Fruit fly (Drosophila melanogaster) whole organism, embryonic: Measurements from ENCODE around the gene CG31064.

Experiments used
- CG10959 ChIP-seq: fragments of 200-800 bp; sonication (Bioruptor generic); IDR thresholded peaks from 2 replicates; pipeline ENCODE4 v1.3.6; 2022; ENCODE audit warnings: missing biosample characterization, missing genetic modification characterization
- CG12299 ChIP-seq: fragments of 200-800 bp; sonication (Bioruptor generic); optimal IDR thresholded peaks from 2 replicates; lab custom pipeline; 2018; ENCODE audit warnings: missing biosample characterization, mild to moderate bottlenecking, missing genetic modification characterization
- CG15073 ChIP-seq: fragments of 200-800 bp; sonication (Bioruptor generic); optimal IDR thresholded peaks from 2 replicates; lab custom pipeline; 2016; ENCODE audit warnings: missing biosample characterization, missing genetic modification characterization
- CG16815 ChIP-seq: fragments of 200-800 bp; sonication (Bioruptor generic); optimal IDR thresholded peaks from 3 replicates; lab custom pipeline; 2017; ENCODE audit warnings: missing biosample characterization, mild to moderate bottlenecking, missing genetic modification characterization
- CG17328 ChIP-seq: fragments of 200-800 bp; sonication (Bioruptor generic); IDR thresholded peaks from 2 replicates; pipeline ENCODE4 v1.3.6; 2022; ENCODE audit warnings: missing biosample characterization, missing genetic modification characterization
- CG18476 ChIP-seq: fragments of 200-800 bp; sonication (Bioruptor generic); optimal IDR thresholded peaks from 2 replicates; lab custom pipeline; 2016; ENCODE audit warnings: missing biosample characterization, mild to moderate bottlenecking, missing genetic modification characterization
- CG18619 ChIP-seq: fragments of 200-800 bp; sonication (Bioruptor generic); optimal IDR thresholded peaks from 3 replicates; lab custom pipeline; 2017; ENCODE audit warnings: missing biosample characterization, mild to moderate bottlenecking, missing genetic modification characterization
- CG2120 ChIP-seq: fragments of 200-800 bp; sonication (Bioruptor generic); optimal IDR thresholded peaks from 3 replicates; lab custom pipeline; 2016; ENCODE audit warnings: missing biosample characterization, missing genetic modification characterization
- CG2129 ChIP-seq: fragments of 200-800 bp; sonication (Bioruptor generic); IDR thresholded peaks from 2 replicates; pipeline ENCODE4 v1.3.6; 2022; ENCODE audit warnings: missing biosample characterization, missing genetic modification characterization; ENCODE audit not compliant: partially characterized antibody
- CG31365 ChIP-seq: fragments of 200-800 bp; sonication (Bioruptor generic); optimal IDR thresholded peaks from 2 replicates; lab custom pipeline; 2018; ENCODE audit warnings: missing biosample characterization, mild to moderate bottlenecking, missing genetic modification characterization
- CG31388 ChIP-seq: fragments of 200-800 bp; sonication (Bioruptor generic); optimal IDR thresholded peaks from 2 replicates; lab custom pipeline; 2016; ENCODE audit warnings: missing biosample characterization, missing genetic modification characterization
- CG3163 ChIP-seq: fragments of 200-800 bp; sonication (Bioruptor generic); optimal IDR thresholded peaks from 3 replicates; lab custom pipeline; 2016; ENCODE audit warnings: missing biosample characterization, missing genetic modification characterization
- CG32532 ChIP-seq: fragments of 200-800 bp; sonication (Bioruptor generic); IDR thresholded peaks from 2 replicates; pipeline ENCODE4 v1.3.6; 2022; ENCODE audit warnings: missing biosample characterization, missing genetic modification characterization
- CG34224 ChIP-seq: fragments of 200-800 bp; sonication (Bioruptor generic); IDR thresholded peaks from 3 replicates; pipeline ENCODE4 v1.3.6; 2022; ENCODE audit warnings: missing biosample characterization, missing genetic modification characterization; ENCODE audit not compliant: partially characterized antibody
- CG34376 ChIP-seq: fragments of 200-800 bp; sonication (Bioruptor generic); optimal IDR thresholded peaks from 2 replicates; lab custom pipeline; 2018; ENCODE audit warnings: missing biosample characterization, mild to moderate bottlenecking, missing genetic modification characterization
- CG6175 ChIP-seq: fragments of 200-800 bp; sonication (Bioruptor generic); IDR thresholded peaks from 3 replicates; pipeline ENCODE4 v1.3.6; 2022; ENCODE audit warnings: missing biosample characterization, missing genetic modification characterization
- CG6791 ChIP-seq: fragments of 200-800 bp; sonication (Bioruptor generic); IDR thresholded peaks from 3 replicates; pipeline ENCODE4 v1.3.6; 2022; ENCODE audit warnings: missing biosample characterization, missing genetic modification characterization; ENCODE audit not compliant: partially characterized antibody
- CG6813 ChIP-seq: fragments of 200-800 bp; sonication (Bioruptor generic); optimal IDR thresholded peaks from 2 replicates; lab custom pipeline; 2017; ENCODE audit warnings: missing biosample characterization, missing genetic modification characterization, mild to moderate bottlenecking, moderate library complexity, missing genetic modification reagents
- CG7271 ChIP-seq: fragments of 200-800 bp; sonication (Bioruptor generic); optimal IDR thresholded peaks from 2 replicates; lab custom pipeline; 2018; ENCODE audit warnings: missing biosample characterization, mild to moderate bottlenecking, missing genetic modification characterization, moderate library complexity
- CG7745 ChIP-seq: fragments of 200-800 bp; sonication (Bioruptor generic); optimal IDR thresholded peaks from 2 replicates; lab custom pipeline; 2018; ENCODE audit warnings: missing biosample characterization, mild to moderate bottlenecking, missing genetic modification characterization, moderate library complexity
- CG7963 ChIP-seq: fragments of 200-800 bp; sonication (Bioruptor generic); IDR thresholded peaks from 3 replicates; pipeline ENCODE4 v1.3.6; 2022; ENCODE audit warnings: missing biosample characterization, missing genetic modification characterization; ENCODE audit not compliant: partially characterized antibody
- CG9609 ChIP-seq: fragments of 200-800 bp; sonication (Bioruptor generic); optimal IDR thresholded peaks from 3 replicates; lab custom pipeline; 2016; ENCODE audit warnings: missing biosample characterization, missing genetic modification characterization
- Dfd ChIP-seq, 2 experiments: fragments of >200 bp; optimal IDR thresholded peaks; 2 replicates each; lab custom pipeline; 2017; ENCODE audit warnings: missing biosample characterization in 2 of 2, missing genetic modification characterization in 2 of 2
- Dip2 ChIP-seq: fragments of 200-800 bp; sonication (Bioruptor generic); IDR thresholded peaks from 2 replicates; pipeline ENCODE4 v1.3.6; 2022; ENCODE audit warnings: missing biosample characterization, missing genetic modification characterization
- Fer2 ChIP-seq: fragments of 200-800 bp; sonication (Bioruptor generic); optimal IDR thresholded peaks from 2 replicates; lab custom pipeline; 2018; ENCODE audit warnings: missing biosample characterization, mild to moderate bottlenecking, missing genetic modification characterization, moderate library complexity
- Gsc ChIP-seq: fragments of 200-800 bp; sonication (Bioruptor generic); IDR thresholded peaks from 2 replicates; pipeline ENCODE4 v1.3.6; 2022; ENCODE audit warnings: missing biosample characterization, missing genetic modification characterization
- Hmx ChIP-seq: fragments of 200-800 bp; sonication (Bioruptor generic); optimal IDR thresholded peaks from 2 replicates; lab custom pipeline; 2016; ENCODE audit warnings: missing biosample characterization, missing genetic modification characterization
- Mad ChIP-seq: fragments of 200-800 bp; sonication (Bioruptor generic); optimal IDR thresholded peaks from 2 replicates; lab custom pipeline; 2016; ENCODE audit warnings: missing biosample characterization, missing genetic modification characterization
- NFAT ChIP-seq: fragments of 200-800 bp; sonication (Bioruptor generic); IDR thresholded peaks from 2 replicates; pipeline ENCODE4 v1.3.6; 2022; ENCODE audit warnings: missing biosample characterization, missing genetic modification characterization
- NK7.1 ChIP-seq: fragments of 200-800 bp; sonication (Bioruptor generic); optimal IDR thresholded peaks from 3 replicates; lab custom pipeline; 2016; ENCODE audit warnings: missing biosample characterization, missing genetic modification characterization
- Ptx1 ChIP-seq: fragments of 200-800 bp; sonication (Bioruptor generic); IDR thresholded peaks from 2 replicates; pipeline ENCODE4 v1.3.6; 2022; ENCODE audit warnings: missing biosample characterization, missing genetic modification characterization
- Ravus ChIP-seq: fragments of 200-800 bp; sonication (Bioruptor generic); IDR thresholded peaks from 2 replicates; pipeline ENCODE4 v1.3.6; 2022; ENCODE audit warnings: missing biosample characterization, missing genetic modification characterization
- caup ChIP-seq: fragments of 200-800 bp; sonication (Bioruptor generic); optimal IDR thresholded peaks from 3 replicates; lab custom pipeline; 2017; ENCODE audit warnings: missing biosample characterization, mild to moderate bottlenecking, missing genetic modification characterization, moderate library complexity; ENCODE audit not compliant: severe bottlenecking
- dati ChIP-seq: fragments of 200-800 bp; sonication (Bioruptor generic); IDR thresholded peaks from 2 replicates; pipeline ENCODE4 v1.3.6; 2022; ENCODE audit warnings: missing biosample characterization, missing genetic modification characterization
- grn ChIP-seq: fragments of 200-800 bp; sonication (Bioruptor generic); optimal IDR thresholded peaks from 3 replicates; lab custom pipeline; 2017; ENCODE audit warnings: missing biosample characterization, missing genetic modification characterization
- gro ChIP-seq: fragments of 200-800 bp; sonication (Bioruptor generic); optimal IDR thresholded peaks from 2 replicates; lab custom pipeline; 2016; ENCODE audit warnings: missing biosample characterization, missing genetic modification characterization
- jigr1 ChIP-seq: fragments of 200-800 bp; sonication (Bioruptor generic); IDR thresholded peaks from 3 replicates; pipeline ENCODE4 v1.3.6; 2022; ENCODE audit warnings: missing biosample characterization, missing genetic modification characterization
- jing ChIP-seq: fragments of 200-800 bp; sonication (Bioruptor generic); optimal IDR thresholded peaks from 2 replicates; lab custom pipeline; 2018; ENCODE audit warnings: missing biosample characterization, mild to moderate bottlenecking, missing genetic modification characterization
- klu ChIP-seq: fragments of 200-800 bp; sonication (Bioruptor generic); IDR thresholded peaks from 2 replicates; pipeline ENCODE4 v1.3.6; 2022; ENCODE audit warnings: missing biosample characterization, missing genetic modification characterization
- kni ChIP-seq: fragments of 200-800 bp; sonication (Bioruptor generic); optimal IDR thresholded peaks from 3 replicates; lab custom pipeline; 2017; ENCODE audit warnings: mild to moderate bottlenecking, missing biosample characterization, missing genetic modification reagents, missing genetic modification characterization
- lbe ChIP-seq: fragments of 200-800 bp; sonication (Bioruptor generic); optimal IDR thresholded peaks from 2 replicates; lab custom pipeline; 2016; ENCODE audit warnings: missing biosample characterization, mild to moderate bottlenecking, missing genetic modification characterization
- lov ChIP-seq, 2 experiments: fragments of 200-800 bp in 1 of 2; fragments of >200 bp in 1 of 2; sonication (Bioruptor generic) in 1 of 2; IDR thresholded peaks in 1 of 2; optimal IDR thresholded peaks in 1 of 2; 2 replicates in 1 of 2; 3 replicates in 1 of 2; pipeline versions ENCODE4 v1.3.6 to Lab custom; 2017 to 2022; ENCODE audit warnings: missing biosample characterization in 1 of 2, missing genetic modification characterization in 1 of 2
- luna ChIP-seq: fragments of 200-800 bp; sonication (Bioruptor generic); optimal IDR thresholded peaks from 2 replicates; lab custom pipeline; 2016; ENCODE audit warnings: missing biosample characterization, missing genetic modification characterization
- nerfin-1 ChIP-seq: fragments of 200-800 bp; sonication (Bioruptor generic); optimal IDR thresholded peaks from 3 replicates; lab custom pipeline; 2019; ENCODE audit warnings: missing biosample characterization, mild to moderate bottlenecking, missing genetic modification characterization, moderate library complexity
- pum ChIP-seq: fragments of 200-800 bp; sonication (Bioruptor generic); optimal IDR thresholded peaks from 2 replicates; lab custom pipeline; 2016; ENCODE audit warnings: missing biosample characterization, missing genetic modification characterization
- repo ChIP-seq: fragments of 200-800 bp; sonication (Bioruptor generic); optimal IDR thresholded peaks from 2 replicates; lab custom pipeline; 2016; ENCODE audit warnings: missing biosample characterization, missing genetic modification characterization
- salm ChIP-seq: fragments of 200-800 bp; sonication (Bioruptor generic); optimal IDR thresholded peaks from 2 replicates; lab custom pipeline; 2018; ENCODE audit warnings: missing biosample characterization, mild to moderate bottlenecking, missing genetic modification characterization
- vnd ChIP-seq: fragments of 200-800 bp; sonication (Bioruptor generic); IDR thresholded peaks from 3 replicates; pipeline ENCODE4 v1.3.6; 2022; ENCODE audit warnings: missing biosample characterization, missing genetic modification characterization; ENCODE audit not compliant: partially characterized antibody

The CG31064 gene

DNA sequence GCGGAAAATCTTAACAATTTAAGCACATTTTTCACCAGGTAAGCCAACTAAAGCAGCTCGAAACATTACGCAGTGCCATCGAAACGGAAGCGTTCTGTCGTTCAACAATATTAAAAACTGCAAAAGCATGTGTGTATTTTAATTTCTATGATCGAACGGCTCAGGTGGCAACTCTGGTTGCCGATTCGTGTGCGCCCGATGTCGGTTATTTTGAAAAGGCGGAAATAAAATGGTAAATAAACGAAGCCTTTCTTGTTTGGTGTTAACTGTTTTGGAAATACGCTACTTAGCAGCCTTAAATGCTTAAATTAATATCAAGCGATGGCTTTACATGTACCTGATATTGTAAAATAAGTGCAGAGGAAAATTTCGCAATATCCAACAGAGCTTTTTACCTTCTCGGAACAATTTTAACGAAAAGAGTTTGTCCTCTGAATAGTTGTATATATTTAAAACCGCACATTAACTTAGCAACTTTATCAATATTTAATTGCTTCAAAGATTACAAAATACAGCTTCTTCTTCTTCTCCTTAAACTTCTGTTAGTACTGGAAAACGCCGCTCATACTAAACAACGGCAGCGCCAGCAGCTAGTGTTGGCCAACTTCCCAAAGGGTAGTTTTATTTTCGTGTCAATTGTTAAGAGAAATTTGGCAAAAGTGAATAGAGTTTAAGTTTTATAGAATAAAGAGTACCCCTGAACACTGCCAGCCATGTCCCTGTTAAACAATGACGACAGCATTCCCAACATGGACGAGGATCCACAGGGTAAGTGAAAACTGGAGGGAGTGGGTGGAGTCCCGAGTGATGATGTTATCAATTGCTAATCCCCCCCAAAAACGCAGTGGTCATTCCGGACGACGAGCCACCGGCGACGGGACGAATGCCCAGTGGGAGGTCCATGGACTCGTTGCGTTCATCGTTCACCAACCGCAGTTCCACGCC, 34.5 kb upstream of the CG31064 start, which contains the start of gene CG5934 (continued):
- TF ChIP-seq CG6813 (no peak), CG7963 (GFP tag; lab: Robert Waterston, UW) (no peak), CG6791 (GFP tag; lab: Robert Waterston, UW) (no peak), nerfin-1 (tag; lab: Kevin White, UChicago) (no peak), dati (GFP tag; lab: Robert Waterston, UW) (no peak), CG32532 (GFP tag; lab: Robert Waterston, UW) (no peak), CG15073 (GFP tag; lab: Kevin White, UChicago) (no peak), CG3163 (no peak), klu (GFP tag; lab: Robert Waterston, UW) (no peak), luna (GFP tag; lab: Kevin White, UChicago) (no peak), CG6175 (GFP tag; lab: Robert Waterston, UW) (no peak), jing (no peak), NFAT (peak; percentile 59; the same call in 1 of the 2 replicates), pum (GFP tag; lab: Kevin White, UChicago) (peak; percentile 25), caup (peak; percentile 27), CG7271 (no peak), vnd (no peak), CG7745 (tag; lab: Kevin White, UChicago) (no peak), CG10959 (no peak), Dfd (GFP tag; optimal IDR thresholded peaks at IDR 0.05; lab: Kevin White, UChicago) (no peak), lbe (GFP tag; lab: Kevin White, UChicago) (no peak), Mad (no peak), CG18476 (GFP tag; lab: Kevin White, UChicago) (peak; percentile 12), CG2129 (GFP tag; lab: Robert Waterston, UW) (no peak), CG31365 (tag; lab: Kevin White, UChicago) (no peak), Fer2 (tag; lab: Kevin White, UChicago) (peak; percentile 30), gro (GFP tag; lab: Kevin White, UChicago) (peak; percentile 17), CG18619 (GFP tag; lab: Kevin White, UChicago) (peak; percentile 34), CG16815 (GFP tag; lab: Kevin White, UChicago) (no peak), salm (no peak), grn (GFP tag; lab: Kevin White, UChicago) (peak; percentile 20), Ravus (GFP tag; lab: Robert Waterston, UW) (no peak), CG17328 (GFP tag; lab: Robert Waterston, UW) (no peak), Gsc (GFP tag; lab: Robert Waterston, UW) (no peak), CG2120 (peak; percentile 59), CG34376 (GFP tag; lab: Kevin White, UChicago) (peak; percentile 35), CG31388 (no peak), NK7.1 (GFP tag; lab: Kevin White, UChicago) (no peak), repo (GFP tag; lab: Kevin White, UChicago) (no peak), CG12299 (tag; lab: Kevin White, UChicago) (no peak), jigr1 (no peak), Dip2 (GFP tag; lab: Robert Waterston, UW) (no peak), Ptx1 (peak; percentile 32; the same call in 1 of the 2 replicates), CG34224 (GFP tag; lab: Robert Waterston, UW) (no peak), CG9609 (GFP tag; lab: Kevin White, UChicago) (no peak), Hmx (no peak), kni (GFP tag; lab: Kevin White, UChicago) (peak; percentile 19), lov (optimal IDR thresholded peaks at IDR 0.05; lab: Kevin White, UChicago) (no peak), lov (GFP tag; IDR thresholded peaks at IDR 0.05; lab: Robert Waterston, UW) (no peak)
